Fruit fly (Drosophila melanogaster): ENCODE data around the gene kmr.
A peak's percentile ranks its signal among the peaks of the same experiment; 100 is the strongest.

The kmr gene

dm6 chr3R:13676137-13677086 is 38.6 kb upstream of the kmr start, which contains the start of the genes Lkb1 and CG9588 (continued):
- TF ChIP-seq CG15269 (tag; optimal IDR thresholded peaks at IDR 0.05) (no peak), CG16863 (GFP tag; optimal IDR thresholded peaks at IDR 0.05) (peak; percentile 62), CG8089 (GFP tag; optimal IDR thresholded peaks at IDR 0.05) (no peak), CHES-1-like (GFP tag; optimal IDR thresholded peaks at IDR 0.05) (peak; percentile 46), grau (tag; optimal IDR thresholded peaks at IDR 0.05) (no peak), HHEX (GFP tag; optimal IDR thresholded peaks at IDR 0.05) (peak; percentile 35), CG31441 (GFP tag; IDR thresholded peaks at IDR 0.05) (no peak), CG14667 (GFP tag; IDR thresholded peaks at IDR 0.05) (peak; percentile 81), Nf-YB (GFP tag; optimal IDR thresholded peaks at IDR 0.05) (no peak), Poxn (GFP tag; IDR thresholded peaks at IDR 0.05) (no peak), lbe (GFP tag; optimal IDR thresholded peaks at IDR 0.05) (no peak), CG18764 (GFP tag; optimal IDR thresholded peaks at IDR 0.05) (no peak), CG17568 (GFP tag; optimal IDR thresholded peaks at IDR 0.05) (no peak), CG15479 (GFP tag; optimal IDR thresholded peaks at IDR 0.05) (no peak), CG12769 (tag; optimal IDR thresholded peaks at IDR 0.05) (no peak), Dref (GFP tag; IDR thresholded peaks at IDR 0.05) (no peak), D (optimal IDR thresholded peaks at IDR 0.05) (no peak), D (GFP tag; optimal IDR thresholded peaks at IDR 0.05) (peak; percentile 54), CG5953 (GFP tag; IDR thresholded peaks at IDR 0.05) (peak; percentile 77), Lim3 (GFP tag; IDR thresholded peaks at IDR 0.05) (no peak), vvl (GFP tag; IDR thresholded peaks at IDR 0.05) (peak; percentile 87), CG11093 (GFP tag; IDR thresholded peaks at IDR 0.05) (peak; percentile 81; the same call in 2 of the 3 replicates), Fer3 (tag; optimal IDR thresholded peaks at IDR 0.05) (peak; percentile 45), Scr (GFP tag; IDR thresholded peaks at IDR 0.05; ENCODE audit: partially characterized antibody) (peak; percentile 19; the same call in 1 of the 2 replicates), dimm (GFP tag; IDR thresholded peaks at IDR 0.05) (no peak), slbo (GFP tag; IDR thresholded peaks at IDR 0.05) (peak; percentile 90), Ravus (GFP tag; IDR thresholded peaks at IDR 0.05) (no peak; the same call in 1 of the 2 replicates), bowl (GFP tag; IDR thresholded peaks at IDR 0.05) (0 out of 2 replicates have a peak, but pooled peaks have one; percentile 28), Dip3 (GFP tag; optimal IDR thresholded peaks at IDR 0.05) (peak; percentile 67), Med (GFP tag) (peak; percentile 93), CG9876 (GFP tag; optimal IDR thresholded peaks at IDR 0.05) (no peak), CG1647 (GFP tag; optimal IDR thresholded peaks at IDR 0.05) (no peak), ac (GFP tag; optimal IDR thresholded peaks at IDR 0.05) (no peak), Hr51 (GFP tag; optimal IDR thresholded peaks at IDR 0.05) (no peak), CG6689 (GFP tag; IDR thresholded peaks at IDR 0.05) (peak; percentile 81), CG4424 (GFP tag; optimal IDR thresholded peaks at IDR 0.05) (no peak), trem (tag; optimal IDR thresholded peaks at IDR 0.05) (peak; percentile 58), fd64A (GFP tag; optimal IDR thresholded peaks at IDR 0.05) (no peak), CG2889 (GFP tag; IDR thresholded peaks at IDR 0.05) (peak; percentile 77), Abd-B (GFP tag; optimal IDR thresholded peaks at IDR 0.05) (peak; percentile 55), CG8944 (GFP tag; optimal IDR thresholded peaks at IDR 0.05) (peak; percentile 4), peb (GFP tag; IDR thresholded peaks at IDR 0.05) (peak; percentile 66), Doc3 (GFP tag; IDR thresholded peaks at IDR 0.05; ENCODE audit: partially characterized antibody) (no peak), tgo (GFP tag; IDR thresholded peaks at IDR 0.05) (peak; percentile 76), CG34376 (GFP tag; optimal IDR thresholded peaks at IDR 0.05) (no peak), TFAM (GFP tag; optimal IDR thresholded peaks at IDR 0.05) (no peak), E2f2 (GFP tag; IDR thresholded peaks at IDR 0.05) (peak; percentile 32; the same call in 1 of the 2 replicates), lmd (GFP tag; IDR thresholded peaks at IDR 0.05) (peak; percentile 82), CG4730 (GFP tag; IDR thresholded peaks at IDR 0.05) (peak; percentile 60)
